Worm (Caenorhabditis elegans): ENCODE data around the gene fbxa-182.

fbxa-182 gene

DNA sequence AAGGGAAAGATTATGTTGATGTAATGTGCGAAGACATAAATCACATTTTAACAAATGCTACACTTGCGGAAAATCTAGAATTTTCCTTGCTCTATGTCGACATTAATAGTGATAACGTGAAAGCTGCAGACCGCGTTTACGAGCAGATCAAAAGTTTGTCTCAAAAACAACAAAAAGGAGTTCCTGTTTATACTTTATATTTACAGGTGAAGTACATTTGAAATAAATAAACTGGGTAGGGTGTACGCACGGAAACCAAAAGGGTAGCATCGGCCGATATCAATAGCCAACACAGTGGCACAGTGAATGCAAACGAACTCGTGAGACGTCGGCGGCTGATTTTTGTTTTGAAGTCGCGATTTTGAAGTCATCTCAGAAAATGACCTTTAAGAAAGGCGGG, 9.9 kb upstream of the fbxa-182 start:
- TF ChIP-seq aly-1 (tag; optimal IDR thresholded peaks at IDR 0.05) (no peak), scrt-1 (GFP tag; IDR thresholded peaks at IDR 0.05) (no peak), ets-7 (tag; optimal IDR thresholded peaks at IDR 0.05) (no peak), hnd-1 (tag; optimal IDR thresholded peaks at IDR 0.05) (no peak), pes-1 (GFP tag; IDR thresholded peaks at IDR 0.05) (no peak), tra-4 (tag; optimal IDR thresholded peaks at IDR 0.05) (no peak), ama-1 (optimal IDR thresholded peaks at IDR 0.05) (no peak), flt-1 (GFP tag; IDR thresholded peaks at IDR 0.05) (no peak)

DNA sequence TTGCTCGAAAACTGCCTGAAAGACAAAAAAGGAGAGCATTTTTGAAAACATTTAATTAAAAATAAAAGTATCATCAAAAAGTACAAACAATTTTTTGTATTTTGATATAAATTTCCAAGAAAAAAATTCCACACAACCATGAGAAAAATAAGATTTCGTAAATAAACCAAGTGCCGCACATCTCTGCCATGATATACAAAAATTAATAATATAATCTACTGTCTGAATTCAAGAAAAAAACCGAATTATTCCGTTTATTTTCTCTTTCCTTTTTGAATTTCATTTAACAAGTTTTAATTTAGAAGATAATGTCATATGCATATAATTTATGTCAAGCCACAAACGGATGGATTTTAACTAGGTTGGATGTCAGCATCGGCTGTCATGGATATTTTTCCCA, 9.4 kb upstream of the fbxa-182 start, which contains the start of gene F42G2.2:
Gene F42G2.2, plus strand, starts transcription at position 301 of the 400 bp plus-strand sequence.
- TF ChIP-seq flt-1 (GFP tag; IDR thresholded peaks at IDR 0.05) (no peak), sea-1 (GFP tag; conservative IDR thresholded peaks at IDR 0.05) (no peak), aly-1 (tag; optimal IDR thresholded peaks at IDR 0.05) (no peak), B0310.2 (tag; optimal IDR thresholded peaks at IDR 0.05) (no peak), ceh-36 (tag; optimal IDR thresholded peaks at IDR 0.05) (no peak), pes-1 (GFP tag; IDR thresholded peaks at IDR 0.05) (no peak), tra-4 (tag; optimal IDR thresholded peaks at IDR 0.05) (no peak), ets-7 (tag; optimal IDR thresholded peaks at IDR 0.05) (no peak), hmg-4 (GFP tag; optimal IDR thresholded peaks at IDR 0.05) (no peak), hnd-1 (tag; optimal IDR thresholded peaks at IDR 0.05) (no peak), tbx-11 (GFP tag; IDR thresholded peaks at IDR 0.05) (no peak), tbx-37 (GFP tag; conservative IDR thresholded peaks at IDR 0.05) (no peak), F13C5.2 (tag; optimal IDR thresholded peaks at IDR 0.05) (no peak), ama-1 (optimal IDR thresholded peaks at IDR 0.05) (no peak), hmbx-1 (tag; optimal IDR thresholded peaks at IDR 0.05) (no peak)

DNA sequence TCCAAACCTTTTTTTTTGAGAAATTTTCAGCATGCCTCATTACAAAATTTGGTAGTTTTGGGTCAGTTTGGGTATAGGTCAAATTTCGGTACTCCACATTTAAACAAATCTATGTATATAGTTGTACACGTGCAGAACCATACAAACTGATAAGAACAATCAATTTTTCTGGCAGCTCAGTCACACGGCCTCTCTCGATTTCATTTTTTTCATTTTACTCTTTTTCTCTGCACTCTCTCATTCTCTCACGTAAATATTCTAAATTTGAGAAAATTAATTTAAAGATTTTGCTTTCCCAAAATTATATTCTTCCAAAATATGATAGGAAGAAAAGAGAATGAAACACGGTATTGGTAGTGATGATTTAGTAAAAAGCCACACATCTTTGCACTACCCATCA, 8.6 kb upstream of the fbxa-182 start:
- no peak for TF ChIP-seq ets-7 (tag; optimal IDR thresholded peaks at IDR 0.05)

DNA sequence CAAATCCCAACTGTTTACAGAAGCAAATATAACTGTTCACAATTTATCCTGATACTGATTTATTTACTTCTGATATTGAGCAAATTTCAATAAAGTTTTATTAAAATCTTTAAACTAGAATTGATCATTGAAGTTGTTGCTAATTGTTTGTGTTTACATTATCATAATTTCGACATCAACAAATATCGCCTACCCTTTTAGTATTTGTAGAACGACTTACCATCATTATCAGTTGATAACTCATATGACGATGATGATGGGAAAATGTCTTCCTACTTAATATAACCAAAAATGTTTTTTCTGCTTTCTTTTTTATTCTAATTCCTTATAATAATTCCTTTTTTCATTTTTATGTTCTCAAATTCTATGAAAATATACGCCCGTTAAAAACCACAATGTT, 8.1 kb upstream of the fbxa-182 start:
- TF ChIP-seq ama-1 (optimal IDR thresholded peaks at IDR 0.05): no peak

DNA sequence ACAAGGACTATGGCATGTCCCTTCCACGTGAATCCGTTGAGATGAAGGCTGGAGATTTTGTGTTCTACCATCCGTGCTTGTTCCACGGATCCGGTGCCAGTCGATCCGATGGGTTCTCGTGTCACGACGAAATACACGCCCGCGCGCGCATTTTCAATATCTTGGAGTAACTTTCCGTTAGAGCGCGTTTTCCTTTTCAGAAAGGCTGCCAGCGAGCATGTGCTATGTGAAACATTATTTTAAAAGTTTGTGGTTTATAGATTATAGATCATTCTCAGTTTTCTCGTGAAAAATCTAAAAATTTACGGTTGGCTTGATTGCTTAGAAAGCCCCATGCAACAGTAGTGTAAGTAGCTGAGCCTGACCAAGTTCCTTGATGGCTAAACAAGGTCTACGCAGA, 6.3 kb upstream of the fbxa-182 start, which contains the start of gene fbxc-20:
Gene fbxc-20, plus strand, starts transcription at position 301 of the 400 bp plus-strand sequence.
- no peak for TF ChIP-seq scrt-1 (GFP tag; IDR thresholded peaks at IDR 0.05)
- no peak for TF ChIP-seq hmg-4 (GFP tag; optimal IDR thresholded peaks at IDR 0.05)
- TF ChIP-seq sea-1 (GFP tag; conservative IDR thresholded peaks at IDR 0.05): no peak
- TF ChIP-seq hnd-1 (tag; optimal IDR thresholded peaks at IDR 0.05): no peak
- no peak for TF ChIP-seq ama-1 (optimal IDR thresholded peaks at IDR 0.05)
- no peak for TF ChIP-seq ceh-13 (GFP tag; optimal IDR thresholded peaks at IDR 0.05)
- TF ChIP-seq pes-1 (GFP tag; IDR thresholded peaks at IDR 0.05): no peak
- TF ChIP-seq aly-1 (tag; optimal IDR thresholded peaks at IDR 0.05): no peak
- TF ChIP-seq tbx-37 (GFP tag; conservative IDR thresholded peaks at IDR 0.05): no peak
- no peak for TF ChIP-seq hmbx-1 (tag; optimal IDR thresholded peaks at IDR 0.05)
- TF ChIP-seq tra-4 (tag; optimal IDR thresholded peaks at IDR 0.05): no peak
- TF ChIP-seq B0310.2 (tag; optimal IDR thresholded peaks at IDR 0.05): no peak
- TF ChIP-seq ets-7 (tag; optimal IDR thresholded peaks at IDR 0.05): no peak

DNA sequence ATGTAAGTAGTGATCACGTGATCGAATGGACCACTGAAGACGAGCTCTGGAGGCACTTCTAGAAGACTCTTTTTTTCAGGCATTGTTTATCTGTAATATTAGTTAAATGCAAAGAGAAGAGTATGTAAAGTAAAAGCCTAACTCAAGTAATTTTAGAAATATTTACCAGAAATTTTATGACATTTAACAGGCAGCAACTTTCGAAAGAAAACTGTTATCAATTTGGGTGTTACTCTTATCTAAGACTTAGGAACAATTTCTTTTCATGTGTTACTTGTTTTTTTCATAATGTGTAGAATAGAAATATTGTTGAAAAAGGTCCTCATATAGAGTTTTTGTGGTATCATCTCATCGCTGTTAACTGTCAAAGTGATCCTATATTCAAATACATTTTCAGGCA, 5.3 kb upstream of the fbxa-182 start, which contains the start of the genes F42G2.5 and F42G2.7:
Gene F42G2.5, minus strand, starts transcription at position 101 of the 400 bp plus-strand sequence.
Gene F42G2.7, plus strand, starts transcription at position 270 of the 400 bp plus-strand sequence.
- no peak for TF ChIP-seq tbx-37 (GFP tag; conservative IDR thresholded peaks at IDR 0.05)

DNA sequence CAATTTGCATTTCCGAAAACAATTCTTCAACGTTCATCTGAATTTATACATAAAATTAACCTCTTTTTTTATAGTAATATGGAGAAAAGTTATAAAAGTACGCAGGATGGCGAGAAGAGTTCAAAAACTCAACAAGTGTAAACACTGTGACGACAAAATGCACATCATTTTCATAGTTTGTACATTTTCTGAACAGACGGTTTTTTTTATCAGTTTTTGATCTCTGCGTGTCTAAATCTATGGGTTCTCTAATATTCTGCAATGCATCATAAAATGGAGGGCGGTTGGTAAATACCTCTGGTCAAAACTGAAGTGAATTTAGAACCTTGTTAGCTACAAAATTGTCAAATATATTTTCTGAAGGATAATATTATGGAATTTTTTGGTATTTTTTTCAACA, 2.9 kb upstream of the fbxa-182 start, which contains the start of gene fbxa-4:
Gene fbxa-4, minus strand, starts transcription at position 93 of the 400 bp plus-strand sequence.
- TF ChIP-seq ceh-13 (GFP tag; optimal IDR thresholded peaks at IDR 0.05) (no peak), pes-1 (GFP tag; IDR thresholded peaks at IDR 0.05) (no peak), scrt-1 (GFP tag; IDR thresholded peaks at IDR 0.05) (no peak), tbx-11 (GFP tag; IDR thresholded peaks at IDR 0.05) (no peak), tbx-37 (GFP tag; conservative IDR thresholded peaks at IDR 0.05) (no peak), ceh-36 (tag; optimal IDR thresholded peaks at IDR 0.05) (no peak), B0310.2 (tag; optimal IDR thresholded peaks at IDR 0.05) (no peak), ets-7 (tag; optimal IDR thresholded peaks at IDR 0.05) (no peak)

DNA sequence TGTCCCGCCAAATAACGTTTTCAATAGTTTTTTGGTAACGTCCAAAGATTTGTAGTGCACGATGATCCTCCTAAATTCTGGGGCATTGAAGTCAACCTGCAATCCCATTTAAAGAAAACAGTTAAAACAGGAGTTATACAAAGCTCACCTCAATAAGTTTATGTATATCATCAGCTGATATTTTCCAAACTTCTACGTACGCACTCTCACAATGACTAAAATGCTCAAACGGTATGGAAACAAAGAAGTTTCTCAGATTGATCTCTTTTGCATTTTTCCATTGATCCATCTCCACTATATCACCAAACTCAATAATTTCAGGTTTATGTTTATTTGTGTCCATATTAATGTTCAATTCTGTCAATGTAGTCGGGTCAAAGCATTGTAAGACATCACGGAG, 994 bp downstream of the fbxa-182 start:
- TF ChIP-seq flt-1 (GFP tag; IDR thresholded peaks at IDR 0.05): no peak
- no peak for TF ChIP-seq tbx-11 (GFP tag; IDR thresholded peaks at IDR 0.05)
- no peak for TF ChIP-seq ceh-36 (tag; optimal IDR thresholded peaks at IDR 0.05)
- no peak for TF ChIP-seq ama-1 (optimal IDR thresholded peaks at IDR 0.05)
- no peak for TF ChIP-seq hmbx-1 (tag; optimal IDR thresholded peaks at IDR 0.05)
- no peak for TF ChIP-seq hmg-4 (GFP tag; optimal IDR thresholded peaks at IDR 0.05)
- no peak for TF ChIP-seq B0310.2 (tag; optimal IDR thresholded peaks at IDR 0.05)
- no peak for TF ChIP-seq aly-1 (tag; optimal IDR thresholded peaks at IDR 0.05)
- TF ChIP-seq sea-1 (GFP tag; conservative IDR thresholded peaks at IDR 0.05): no peak
- no peak for TF ChIP-seq pes-1 (GFP tag; IDR thresholded peaks at IDR 0.05)
- no peak for TF ChIP-seq scrt-1 (GFP tag; IDR thresholded peaks at IDR 0.05)
- no peak for TF ChIP-seq hnd-1 (tag; optimal IDR thresholded peaks at IDR 0.05)

DNA sequence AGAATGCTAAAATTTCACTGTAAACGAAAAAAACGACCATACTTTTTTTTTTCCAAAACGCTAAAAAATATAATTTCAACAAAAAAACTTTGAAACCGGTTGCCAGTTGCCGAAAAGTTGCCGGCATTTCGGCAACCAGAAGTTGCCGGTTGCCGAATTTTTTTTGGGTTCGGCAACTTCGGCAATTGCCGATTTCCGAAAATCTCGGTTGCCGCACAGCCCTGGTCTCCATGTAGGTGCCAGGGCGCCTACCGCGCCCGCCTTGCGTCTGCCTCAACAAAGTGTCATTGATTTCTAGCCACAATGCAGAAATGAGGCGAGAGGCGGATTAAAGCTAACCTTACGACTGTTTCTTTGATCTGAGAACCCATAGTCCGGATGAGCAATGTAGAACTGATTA, 1.5 kb downstream of the fbxa-182 start:
- no peak for TF ChIP-seq ceh-13 (GFP tag; optimal IDR thresholded peaks at IDR 0.05)
- TF ChIP-seq hmbx-1 (tag; optimal IDR thresholded peaks at IDR 0.05): no peak
- TF ChIP-seq aly-1 (tag; optimal IDR thresholded peaks at IDR 0.05): no peak
- no peak for TF ChIP-seq ama-1 (optimal IDR thresholded peaks at IDR 0.05)
- no peak for TF ChIP-seq sea-1 (GFP tag; conservative IDR thresholded peaks at IDR 0.05)
